Worm (Caenorhabditis elegans): ENCODE measurements around the gene Y38E10A.24.

- no peak for TF ChIP-seq hmg-11 (tag; optimal IDR thresholded peaks at IDR 0.05)
- TF ChIP-seq pha-4 (tag; optimal IDR thresholded peaks at IDR 0.05): no peak
- TF ChIP-seq jun-1 (tag; optimal IDR thresholded peaks at IDR 0.05): no peak
- no peak for TF ChIP-seq elt-1 (tag; optimal IDR thresholded peaks at IDR 0.05)
- TF ChIP-seq lin-39 (tag; optimal IDR thresholded peaks at IDR 0.05): no peak
- TF ChIP-seq nhr-12 (tag; optimal IDR thresholded peaks at IDR 0.05): no peak
- TF ChIP-seq fkh-10 (GFP tag; optimal IDR thresholded peaks at IDR 0.05): no peak
- no peak for TF ChIP-seq fos-1 (tag; optimal IDR thresholded peaks at IDR 0.05)
- TF ChIP-seq aly-2 (tag; optimal IDR thresholded peaks at IDR 0.05): no peak
- no peak for TF ChIP-seq elt-2 (tag; optimal IDR thresholded peaks at IDR 0.05)
- no peak for TF ChIP-seq mdl-1 (tag; optimal IDR thresholded peaks at IDR 0.05)
- no peak for TF ChIP-seq ztf-11 (tag; optimal IDR thresholded peaks at IDR 0.05)
- TF ChIP-seq snpc-4 (tag; optimal IDR thresholded peaks at IDR 0.05): no peak
- no peak for TF ChIP-seq pqm-1 (tag; optimal IDR thresholded peaks at IDR 0.05)
Observed at ce11 chrII:12668148-12668547, 10.7 kb upstream of the Y38E10A.24 start.

Measured in whole organism, L3 larva.